Fruit fly (Drosophila melanogaster) whole organism, embryonic: ENCODE results near the gene Art1.

Source experiments
- CG3847 ChIP-seq: fragments of 200-800 bp; sonication (Bioruptor generic); IDR thresholded peaks from 2 replicates; pipeline ENCODE4 v1.3.6; 2022; ENCODE audit warnings: missing biosample characterization, missing genetic modification characterization
- CG4424 ChIP-seq: fragments of 200-800 bp; sonication (Bioruptor generic); optimal IDR thresholded peaks from 3 replicates; lab custom pipeline; 2016; ENCODE audit warnings: missing biosample characterization, missing genetic modification characterization
- H15 ChIP-seq: fragments of 200-800 bp; sonication (Bioruptor generic); IDR thresholded peaks from 3 replicates; pipeline ENCODE4 v1.3.6; 2022; ENCODE audit warnings: missing biosample characterization, missing genetic modification characterization
- Mes4 ChIP-seq: fragments of 200-800 bp; sonication (Bioruptor generic); optimal IDR thresholded peaks from 2 replicates; lab custom pipeline; 2016; ENCODE audit warnings: missing biosample characterization, missing genetic modification characterization

DNA sequence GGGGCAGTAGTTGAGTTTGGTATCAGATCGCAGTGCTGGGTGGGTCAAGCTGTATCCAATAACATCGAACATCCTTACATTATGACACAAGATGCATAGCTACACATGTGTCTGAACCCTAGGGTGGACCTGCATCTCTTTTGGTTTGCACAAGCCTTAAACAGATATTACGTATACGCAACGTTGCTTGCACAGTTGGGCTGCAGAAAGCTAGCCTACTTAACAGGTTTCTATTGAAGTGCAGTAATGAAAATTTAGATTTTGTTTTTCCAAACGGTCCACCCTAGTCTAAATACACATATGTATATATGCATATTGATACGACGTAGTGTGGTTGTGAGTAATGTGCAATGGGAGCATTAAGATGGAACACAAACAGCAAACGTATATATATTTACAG, 12.8 kb downstream of the Art1 start:
- TF ChIP-seq H15 (0 out of 3 replicates have a peak, but pooled peaks have one; percentile 38), CG4424 (no peak), CG3847 (GFP tag; lab: Robert Waterston, UW) (no peak), Mes4 (no peak)
